Fruit fly (Drosophila melanogaster) whole organism, prepupa: Measurements from ENCODE around the gene niki.

ENCODE experiments used
- CG10631 ChIP-seq: fragments of 200-800 bp; sonication (Bioruptor generic); optimal IDR thresholded peaks from 2 replicates; lab custom pipeline; 2016; ENCODE audit warnings: missing biosample characterization, missing genetic modification characterization
- CG10669 ChIP-seq: fragments of 200-800 bp; sonication (Bioruptor generic); optimal IDR thresholded peaks from 3 replicates; lab custom pipeline; 2018; ENCODE audit warnings: missing biosample characterization, mild to moderate bottlenecking, missing genetic modification characterization, moderate library complexity
- CG11294 ChIP-seq: fragments of 200-800 bp; sonication (Bioruptor generic); IDR thresholded peaks from 2 replicates; pipeline ENCODE4 v1.3.6; 2022; ENCODE audit warnings: missing biosample characterization, missing genetic modification characterization
- CG11762 ChIP-seq: fragments of 200-800 bp; sonication (Bioruptor generic); optimal IDR thresholded peaks from 3 replicates; lab custom pipeline; 2016; ENCODE audit warnings: missing biosample characterization, missing genetic modification characterization; ENCODE audit not compliant: insufficient read depth
- CG11902 ChIP-seq: fragments of 200-800 bp; sonication (Bioruptor generic); optimal IDR thresholded peaks from 3 replicates; lab custom pipeline; 2016; ENCODE audit warnings: missing biosample characterization, missing genetic modification characterization
- CG15336 ChIP-seq: fragments of 200-800 bp; sonication (Bioruptor generic); IDR thresholded peaks from 2 replicates; pipeline ENCODE4 v1.3.6; 2022; ENCODE audit warnings: missing biosample characterization, missing genetic modification characterization
- CG3032 ChIP-seq: fragments of 200-800 bp; optimal IDR thresholded peaks from 2 replicates; lab custom pipeline; 2019; ENCODE audit warnings: missing biosample characterization, mild to moderate bottlenecking, missing genetic modification characterization, moderate library complexity
- CG34406 ChIP-seq: fragments of 200-800 bp; sonication (Bioruptor generic); optimal IDR thresholded peaks from 3 replicates; lab custom pipeline; 2016; ENCODE audit warnings: missing biosample characterization, missing genetic modification characterization
- CG3919 ChIP-seq: fragments of 200-800 bp; sonication (Bioruptor generic); optimal IDR thresholded peaks from 3 replicates; lab custom pipeline; 2016; ENCODE audit warnings: missing biosample characterization, missing genetic modification characterization
- CG4318 ChIP-seq: fragments of 200-800 bp; sonication (Bioruptor generic); optimal IDR thresholded peaks from 3 replicates; lab custom pipeline; 2017; ENCODE audit warnings: missing biosample characterization, mild to moderate bottlenecking, missing genetic modification characterization
- CG6163 ChIP-seq: fragments of 200-800 bp; sonication (Bioruptor generic); IDR thresholded peaks from 3 replicates; pipeline ENCODE4 v1.3.6; 2022; ENCODE audit warnings: missing biosample characterization, missing genetic modification characterization
- CG6276 ChIP-seq: fragments of 200-800 bp; sonication (Bioruptor generic); optimal IDR thresholded peaks from 2 replicates; lab custom pipeline; 2017; ENCODE audit warnings: missing biosample characterization, mild to moderate bottlenecking, missing genetic modification characterization
- CG6792 ChIP-seq: fragments of 200-800 bp; sonication (Bioruptor generic); optimal IDR thresholded peaks from 3 replicates; lab custom pipeline; 2016; ENCODE audit warnings: missing biosample characterization, missing genetic modification characterization
- CG6808 ChIP-seq: fragments of 200-800 bp; sonication (Bioruptor generic); optimal IDR thresholded peaks from 3 replicates; lab custom pipeline; 2017; ENCODE audit warnings: missing biosample characterization, missing genetic modification characterization, mild to moderate bottlenecking, moderate library complexity, missing genetic modification reagents
- CG6854 ChIP-seq: fragments of 200-800 bp; sonication (Bioruptor generic); optimal IDR thresholded peaks from 2 replicates; lab custom pipeline; 2017; ENCODE audit warnings: missing biosample characterization, mild to moderate bottlenecking, missing genetic modification characterization
- CG8119 ChIP-seq: fragments of 200-800 bp; sonication (Bioruptor generic); IDR thresholded peaks from 3 replicates; pipeline ENCODE4 v1.3.6; 2022; ENCODE audit warnings: missing biosample characterization, missing genetic modification characterization
- CG8319 ChIP-seq: fragments of 200-800 bp; sonication (Bioruptor generic); optimal IDR thresholded peaks from 3 replicates; lab custom pipeline; 2016; ENCODE audit warnings: missing biosample characterization, missing genetic modification characterization
- CG8632 ChIP-seq: fragments of 200-800 bp; sonication (Bioruptor generic); optimal IDR thresholded peaks from 3 replicates; lab custom pipeline; 2016; ENCODE audit warnings: missing biosample characterization, missing genetic modification characterization
- CG9139 ChIP-seq: fragments of 200-800 bp; sonication (Bioruptor generic); optimal IDR thresholded peaks from 3 replicates; lab custom pipeline; 2017; ENCODE audit warnings: missing biosample characterization, mild to moderate bottlenecking, missing genetic modification characterization
- Eip75B ChIP-seq: fragments of 200-800 bp; sonication (Bioruptor generic); optimal IDR thresholded peaks from 3 replicates; lab custom pipeline; 2016; ENCODE audit warnings: missing biosample characterization, missing genetic modification characterization
- Eip78C ChIP-seq: fragments of 200-800 bp; sonication (Bioruptor generic); peaks from one replicate; lab custom pipeline; 2016; ENCODE audit warnings: missing biosample characterization, missing genetic modification characterization
- Eip93F ChIP-seq: fragments of 200-800 bp; sonication (Bioruptor generic); optimal IDR thresholded peaks from 2 replicates; lab custom pipeline; 2016; ENCODE audit warnings: missing biosample characterization, mild to moderate bottlenecking, missing genetic modification characterization
- Ets21C ChIP-seq: fragments of 200-800 bp; sonication (Bioruptor generic); optimal IDR thresholded peaks from 3 replicates; lab custom pipeline; 2016; ENCODE audit warnings: missing biosample characterization, missing genetic modification characterization
- Gug ChIP-seq: fragments of 200-800 bp; sonication (Bioruptor generic); IDR thresholded peaks from 2 replicates; pipeline ENCODE4 v1.3.6; 2022; ENCODE audit warnings: missing biosample characterization, missing genetic modification characterization
- Hr38 ChIP-seq: sonication (Bioruptor generic); optimal IDR thresholded peaks from 2 replicates; lab custom pipeline; 2016; ENCODE audit warnings: missing biosample characterization, missing genetic modification characterization
- Hr39 ChIP-seq: fragments of 200-800 bp; sonication (Bioruptor generic); optimal IDR thresholded peaks from 2 replicates; lab custom pipeline; 2016; ENCODE audit warnings: missing biosample characterization, missing genetic modification characterization
- Hr4 ChIP-seq: fragments of 200-800 bp; sonication (Bioruptor generic); optimal IDR thresholded peaks from 3 replicates; lab custom pipeline; 2016; ENCODE audit warnings: missing biosample characterization, missing genetic modification characterization
- Lpt ChIP-seq: fragments of 200-800 bp; sonication (Bioruptor generic); optimal IDR thresholded peaks from 3 replicates; lab custom pipeline; 2016; ENCODE audit warnings: missing biosample characterization, missing genetic modification characterization
- Met ChIP-seq: fragments of 200-800 bp; sonication (Bioruptor generic); optimal IDR thresholded peaks from 3 replicates; lab custom pipeline; 2016; ENCODE audit warnings: missing biosample characterization, missing genetic modification characterization
- OdsH ChIP-seq: fragments of 200-800 bp; sonication (Bioruptor generic); optimal IDR thresholded peaks from 3 replicates; lab custom pipeline; 2016; ENCODE audit warnings: missing biosample characterization, missing genetic modification characterization
- Smox ChIP-seq: fragments of 200-800 bp; sonication (Bioruptor generic); optimal IDR thresholded peaks from 3 replicates; lab custom pipeline; 2016; ENCODE audit warnings: missing biosample characterization, missing genetic modification characterization
- Sox102F ChIP-seq: fragments of 200-800 bp; sonication (Bioruptor generic); optimal IDR thresholded peaks from 2 replicates; lab custom pipeline; 2016; ENCODE audit warnings: missing biosample characterization, mild to moderate bottlenecking, missing genetic modification characterization
- Sox14 ChIP-seq: fragments of 200-800 bp; sonication (Bioruptor generic); optimal IDR thresholded peaks from 3 replicates; lab custom pipeline; 2016; ENCODE audit warnings: missing biosample characterization, missing genetic modification characterization
- Sox15 ChIP-seq: fragments of 200-800 bp; sonication (Bioruptor generic); optimal IDR thresholded peaks from 3 replicates; lab custom pipeline; 2016; ENCODE audit warnings: missing biosample characterization, missing genetic modification characterization
- achi ChIP-seq: fragments of 200-800 bp; sonication (Bioruptor generic); optimal IDR thresholded peaks from 3 replicates; lab custom pipeline; 2016; ENCODE audit warnings: missing biosample characterization, missing genetic modification characterization
- acj6 ChIP-seq: fragments of 200-800 bp; sonication (Bioruptor generic); optimal IDR thresholded peaks from 3 replicates; lab custom pipeline; 2016; ENCODE audit warnings: missing biosample characterization, missing genetic modification characterization
- cyc ChIP-seq: fragments of 200-800 bp; sonication (Bioruptor generic); optimal IDR thresholded peaks from 3 replicates; lab custom pipeline; 2016; ENCODE audit warnings: missing biosample characterization, missing genetic modification characterization
- dac ChIP-seq: fragments of 200-800 bp; sonication (Bioruptor generic); optimal IDR thresholded peaks from 2 replicates; lab custom pipeline; 2017; ENCODE audit warnings: missing biosample characterization, mild to moderate bottlenecking, missing genetic modification characterization
- dsx ChIP-seq: fragments of 200-800 bp; optimal IDR thresholded peaks from 3 replicates; lab custom pipeline; 2019; ENCODE audit warnings: missing biosample characterization, mild to moderate bottlenecking, missing genetic modification characterization, moderate library complexity; ENCODE audit not compliant: poor library complexity, severe bottlenecking
- eg ChIP-seq: fragments of 200-800 bp; sonication (Bioruptor generic); IDR thresholded peaks from 3 replicates; pipeline ENCODE4 v1.3.6; 2022; ENCODE audit warnings: missing biosample characterization, missing genetic modification characterization
- fd85E ChIP-seq: fragments of 200-800 bp; sonication (Bioruptor generic); optimal IDR thresholded peaks from 3 replicates; lab custom pipeline; 2016; ENCODE audit warnings: missing biosample characterization, missing genetic modification characterization
- fkh ChIP-seq: fragments of 200-800 bp; sonication (Bioruptor generic); optimal IDR thresholded peaks from 3 replicates; lab custom pipeline; 2017; ENCODE audit warnings: missing biosample characterization, mild to moderate bottlenecking, missing genetic modification characterization, moderate library complexity
- lz ChIP-seq: fragments of 200-800 bp; sonication (Bioruptor generic); optimal IDR thresholded peaks from 3 replicates; lab custom pipeline; 2016; ENCODE audit warnings: missing biosample characterization, missing genetic modification characterization
- net ChIP-seq: fragments of 200-800 bp; sonication (Bioruptor generic); optimal IDR thresholded peaks from 3 replicates; lab custom pipeline; 2016; ENCODE audit warnings: missing biosample characterization, missing genetic modification characterization
- pdm3 ChIP-seq: fragments of 200-800 bp; sonication (Bioruptor generic); optimal IDR thresholded peaks from 3 replicates; lab custom pipeline; 2016; ENCODE audit warnings: missing biosample characterization, missing genetic modification characterization
- ss ChIP-seq, 2 experiments: fragments of 200-800 bp; sonication (Bioruptor generic); optimal IDR thresholded peaks; 2 replicates in 1 of 2; 3 replicates in 1 of 2; lab custom pipeline; 2017 to 2018; ENCODE audit warnings: mild to moderate bottlenecking in 2 of 2, missing biosample characterization in 2 of 2, missing genetic modification characterization in 2 of 2, moderate library complexity in 1 of 2
- topi ChIP-seq: fragments of 200-800 bp; sonication (Bioruptor generic); optimal IDR thresholded peaks from 3 replicates; lab custom pipeline; 2016; ENCODE audit warnings: missing biosample characterization, missing genetic modification characterization
- vri ChIP-seq: fragments of 200-800 bp; sonication (Bioruptor generic); optimal IDR thresholded peaks from 3 replicates; lab custom pipeline; 2016; ENCODE audit warnings: missing biosample characterization, mild to moderate bottlenecking, missing genetic modification characterization

Gene niki

dm6 chr3R:24856143-24856542 lies 30.7 kb upstream of the niki start, which contains the start of gene HDAC11:
Gene HDAC11 (minus strand): TSS chr3R:24856243.
- TF ChIP-seq CG9139 (no peak), Hr38 (GFP tag; lab: Kevin White, UChicago) (no peak), CG3032 (tag; lab: Kevin White, UChicago) (no peak), Smox (GFP tag; lab: Kevin White, UChicago) (no peak)

dm6 chr3R:24851429-24851828 lies 26.0 kb upstream of the niki start, which contains the start of gene Nct:
Gene Nct (plus strand): TSS chr3R:24851601.
- TF ChIP-seq cyc (GFP tag; lab: Kevin White, UChicago) (no peak), Sox14 (GFP tag; lab: Kevin White, UChicago) (peak; percentile 68)

dm6 chr3R:24850420-24850819 lies 25.0 kb upstream of the niki start, which contains the start of gene CG7006:
Gene CG7006 (plus strand): TSS chr3R:24850627.
- TF ChIP-seq Hr39 (GFP tag; lab: Kevin White, UChicago): peak; percentile 63
- no peak for TF ChIP-seq Eip75B (GFP tag; lab: Kevin White, UChicago)
- TF ChIP-seq lz (GFP tag; lab: Kevin White, UChicago): peak; percentile 70
- peak; percentile 66 for TF ChIP-seq topi (GFP tag; lab: Kevin White, UChicago)
- no peak for TF ChIP-seq Hr38 (GFP tag; lab: Kevin White, UChicago)
- TF ChIP-seq Gug: no peak
- TF ChIP-seq fkh (GFP tag; lab: Kevin White, UChicago): no peak
- no peak for TF ChIP-seq Sox102F (GFP tag; lab: Kevin White, UChicago)
- TF ChIP-seq CG6163 (GFP tag; lab: Robert Waterston, UW): no peak
- TF ChIP-seq CG15336 (GFP tag; lab: Robert Waterston, UW): no peak
- TF ChIP-seq CG34406 (GFP tag; lab: Kevin White, UChicago): no peak
- no peak for TF ChIP-seq Hr4 (GFP tag; lab: Kevin White, UChicago)
- no peak for TF ChIP-seq CG6276 (GFP tag; lab: Kevin White, UChicago)
- TF ChIP-seq CG8119 (GFP tag; lab: Robert Waterston, UW): no peak
- TF ChIP-seq CG8319 (GFP tag; lab: Kevin White, UChicago): no peak
- TF ChIP-seq cyc (GFP tag; lab: Kevin White, UChicago): peak; percentile 83
- no peak for TF ChIP-seq net (GFP tag; lab: Kevin White, UChicago)
- TF ChIP-seq achi (GFP tag; lab: Kevin White, UChicago): no peak
- TF ChIP-seq Eip93F: no peak
- no peak for TF ChIP-seq Met (GFP tag; lab: Kevin White, UChicago)
- peak; percentile 41 for TF ChIP-seq acj6 (GFP tag; lab: Kevin White, UChicago)
- no peak for TF ChIP-seq CG6854 (GFP tag; lab: Kevin White, UChicago)
- TF ChIP-seq CG3032 (tag; lab: Kevin White, UChicago): no peak
- no peak for TF ChIP-seq CG11294 (GFP tag; lab: Robert Waterston, UW)
- no peak for TF ChIP-seq CG3919 (GFP tag; lab: Kevin White, UChicago)
- no peak for TF ChIP-seq ss (GFP tag; optimal IDR thresholded peaks at IDR 0.05; lab: Kevin White, UChicago)
- TF ChIP-seq CG10669 (GFP tag; lab: Kevin White, UChicago): no peak
- TF ChIP-seq CG10631 (GFP tag; lab: Kevin White, UChicago): peak; percentile 67
- TF ChIP-seq pdm3 (GFP tag; lab: Kevin White, UChicago): no peak
- TF ChIP-seq CG11902 (GFP tag; lab: Kevin White, UChicago): peak; percentile 48
- TF ChIP-seq vri (GFP tag; lab: Kevin White, UChicago): no peak
- TF ChIP-seq CG4318: no peak
- TF ChIP-seq fd85E (GFP tag; lab: Kevin White, UChicago): no peak
- no peak for TF ChIP-seq dac (GFP tag; lab: Kevin White, UChicago)
- peak; percentile 39 for TF ChIP-seq Sox14 (GFP tag; lab: Kevin White, UChicago)
- peak; percentile 39 for TF ChIP-seq Ets21C
- no peak for TF ChIP-seq CG6792
- TF ChIP-seq CG8632 (GFP tag; lab: Kevin White, UChicago): no peak
- TF ChIP-seq CG6808: no peak
- no peak for TF ChIP-seq OdsH
- no peak for TF ChIP-seq eg (GFP tag; lab: Robert Waterston, UW)
- no peak for TF ChIP-seq CG11762 (GFP tag; lab: Kevin White, UChicago)
- TF ChIP-seq CG9139: no peak
- no peak for TF ChIP-seq dsx (GFP tag; lab: Kevin White, UChicago)
- TF ChIP-seq Sox15 (GFP tag; lab: Kevin White, UChicago): no peak
- no peak for TF ChIP-seq Lpt (GFP tag; lab: Kevin White, UChicago)
- peak; percentile 77 for TF ChIP-seq Eip78C
